Fruit fly (Drosophila melanogaster): ENCODE results near the gene CG12316.

Gene CG12316

dm6 chr3L:15107158-15107775 is 29.5 kb downstream of the CG12316 start:
- TF ChIP-seq ovo (GFP tag; optimal IDR thresholded peaks at IDR 0.05) (no peak), tj (GFP tag; optimal IDR thresholded peaks at IDR 0.05) (peak; percentile 80)

DNA sequence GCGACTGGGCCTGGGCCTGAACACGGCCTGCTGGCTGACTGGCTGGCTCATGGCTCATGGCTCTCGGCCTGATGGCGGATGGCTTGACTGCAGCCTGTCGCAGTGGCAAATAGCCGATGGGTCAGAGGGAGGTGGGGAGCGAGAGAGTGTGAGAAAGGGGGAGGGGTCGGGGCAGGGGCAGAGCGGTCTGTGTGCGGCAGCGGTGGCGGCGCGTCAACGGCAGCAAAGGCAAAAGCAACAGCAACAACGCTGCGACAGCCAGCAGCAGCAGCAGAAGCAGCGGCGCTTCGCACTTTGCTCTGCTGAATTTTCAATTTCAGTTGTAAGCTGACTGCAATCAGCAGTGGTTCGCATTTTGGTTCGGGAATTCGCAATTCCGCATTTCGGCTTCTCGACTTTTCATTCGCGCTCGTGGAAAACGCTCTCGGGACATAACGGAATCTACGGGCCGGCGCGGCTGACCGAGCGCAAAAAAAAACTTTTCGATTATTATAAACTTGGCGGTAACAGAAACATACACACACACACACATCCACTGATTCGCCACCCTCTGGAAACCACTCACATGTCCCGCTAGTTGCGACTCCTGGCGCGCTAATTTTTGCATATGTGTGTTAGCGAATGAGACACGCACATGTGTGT is 31.0 kb downstream of the CG12316 start, which contains the start of gene CG45071:
Gene CG45071 (plus strand): TSS at position 317 of the 642 bp plus-strand sequence.
- TF ChIP-seq tj (GFP tag; optimal IDR thresholded peaks at IDR 0.05) (peak; percentile 94), ovo (GFP tag; optimal IDR thresholded peaks at IDR 0.05) (peak; percentile 52), pad (GFP tag; optimal IDR thresholded peaks at IDR 0.05) (peak; percentile 26), CG5204 (GFP tag; optimal IDR thresholded peaks at IDR 0.05) (no peak)

dm6 chr3L:15104849-15105555 is 31.7 kb downstream of the CG12316 start:
- no peak for TF ChIP-seq cnc (optimal IDR thresholded peaks at IDR 0.05)
- TF ChIP-seq cic (GFP tag; optimal IDR thresholded peaks at IDR 0.05) = no peak
- TF ChIP-seq CG33017 (tag; optimal IDR thresholded peaks at IDR 0.05) = peak; percentile 39
- no peak for TF ChIP-seq toe (GFP tag; optimal IDR thresholded peaks at IDR 0.05)
- TF ChIP-seq Clk (GFP tag; optimal IDR thresholded peaks at IDR 0.05) = no peak
- peak; percentile 23 for TF ChIP-seq CG7101 (tag; optimal IDR thresholded peaks at IDR 0.05)
- TF ChIP-seq CG7045 (GFP tag; optimal IDR thresholded peaks at IDR 0.05) = no peak
- TF ChIP-seq pad (GFP tag; optimal IDR thresholded peaks at IDR 0.05) = no peak
- peak; percentile 51 for TF ChIP-seq CG5204 (GFP tag; optimal IDR thresholded peaks at IDR 0.05)
- no peak for TF ChIP-seq ovo (GFP tag; optimal IDR thresholded peaks at IDR 0.05)
- TF ChIP-seq CG12768 (GFP tag; optimal IDR thresholded peaks at IDR 0.05) = peak; percentile 22
- TF ChIP-seq CG1620 (GFP tag; optimal IDR thresholded peaks at IDR 0.05) = no peak
- peak; percentile 38 for TF ChIP-seq Hr96 (GFP tag; optimal IDR thresholded peaks at IDR 0.05)
- TF ChIP-seq bab1 (GFP tag; optimal IDR thresholded peaks at IDR 0.05) = no peak

dm6 chr3L:15103988-15104848 is 32.5 kb downstream of the CG12316 start:
- TF ChIP-seq CG14711 (tag; optimal IDR thresholded peaks at IDR 0.05) (no peak), pad (GFP tag; optimal IDR thresholded peaks at IDR 0.05) (peak; percentile 46), ovo (GFP tag; optimal IDR thresholded peaks at IDR 0.05) (no peak), CG5204 (GFP tag; optimal IDR thresholded peaks at IDR 0.05) (no peak), kay (GFP tag; ENCODE audit: borderline replicate concordance) (no peak), tj (GFP tag; optimal IDR thresholded peaks at IDR 0.05) (peak; percentile 6)

DNA sequence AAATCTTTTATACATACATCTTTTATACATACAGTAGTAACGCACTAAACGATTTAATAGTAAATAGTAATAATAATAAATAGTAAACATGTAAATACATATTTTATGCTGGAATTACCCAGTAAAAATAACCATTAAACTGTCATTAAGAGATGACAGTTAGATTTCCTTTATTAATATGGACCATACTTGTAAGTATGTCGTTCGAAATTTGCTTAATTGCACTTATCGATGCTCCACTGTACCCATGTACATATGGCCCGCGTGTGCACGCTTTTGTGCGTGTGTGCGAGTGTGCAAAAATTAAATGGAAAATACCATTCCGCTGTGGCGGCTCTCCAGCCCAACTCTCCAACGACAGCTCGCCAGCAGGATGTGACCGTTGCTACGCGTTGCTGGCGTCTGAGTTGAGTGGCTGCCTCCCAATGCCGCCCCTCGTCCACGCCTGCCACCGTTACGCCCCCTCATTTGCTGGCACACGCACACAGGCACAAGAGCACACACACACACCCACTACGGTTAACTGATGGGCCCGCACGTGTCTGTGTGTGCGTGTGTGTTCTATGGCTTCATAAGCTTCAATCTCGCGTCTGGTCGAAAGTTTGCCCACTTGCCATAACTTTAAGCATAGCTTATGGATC is 33.9 kb downstream of the CG12316 start:
- TF ChIP-seq Hr96 (GFP tag; optimal IDR thresholded peaks at IDR 0.05) = no peak
- peak; percentile 56 for TF ChIP-seq pad (GFP tag; optimal IDR thresholded peaks at IDR 0.05)

- TF ChIP-seq Crg-1 (GFP tag; optimal IDR thresholded peaks at IDR 0.05) = no peak
- no peak for TF ChIP-seq toe (GFP tag; optimal IDR thresholded peaks at IDR 0.05)
- TF ChIP-seq tj (GFP tag; optimal IDR thresholded peaks at IDR 0.05) = peak; percentile 86
Measured at dm6 chr3L:15101639-15102413, 34.9 kb downstream of the CG12316 start.

DNA sequence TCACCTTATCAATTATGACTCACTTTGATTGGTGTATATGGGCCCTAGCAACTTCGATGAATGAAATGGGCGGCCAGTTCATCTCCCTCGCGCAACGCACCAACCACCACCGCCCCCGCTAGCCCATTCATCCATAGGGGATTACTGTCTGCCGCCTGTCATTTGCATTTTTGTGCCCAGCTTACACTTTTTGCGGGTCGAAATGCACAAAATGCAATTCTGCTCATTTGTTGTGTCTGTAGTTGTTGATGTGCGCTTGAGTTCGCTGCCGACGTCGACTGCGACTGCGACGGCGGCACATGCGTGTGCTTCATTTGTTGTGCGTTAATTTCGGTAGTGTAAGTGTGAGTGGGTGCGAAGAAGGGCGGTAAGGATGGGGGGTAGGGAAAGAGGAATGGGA is 35.8 kb downstream of the CG12316 start:
- no peak for TF ChIP-seq ovo (GFP tag; optimal IDR thresholded peaks at IDR 0.05)
- TF ChIP-seq tj (GFP tag; optimal IDR thresholded peaks at IDR 0.05) = peak; percentile 93

All from whole organism, adult.